In genomic region chrX:8730306-8730705, dm6 we compare ENCODE assay signal across 1 fruit fly cellular context.
A peak's percentile ranks its signal among the peaks of the same experiment; 100 is the strongest.
TF ChIP-seq lines count a peak whose summit lies in the region.

No protein-coding gene starts in this region.

TF ChIP-seq in whole organism, embryonic, 481 proteins besides CTCF, POLR2A, EP300 and RAD21 (continued from another document):
- TF ChIP-seq Ada2b (GFP tag; IDR thresholded peaks at IDR 0.05; lab: Robert Waterston, UW) = peak; percentile 12; the same call in 1 of the 2 replicates
- peak; percentile 41 for TF ChIP-seq CG1603 (tag; optimal IDR thresholded peaks at IDR 0.05; lab: Kevin White, UChicago)
- TF ChIP-seq CG10462 (GFP tag; optimal IDR thresholded peaks at IDR 0.05; lab: Kevin White, UChicago) = no peak
- TF ChIP-seq scrt (GFP tag; optimal IDR thresholded peaks at IDR 0.05; lab: Kevin White, UChicago) = peak; percentile 6
- TF ChIP-seq CG10979 (tag; optimal IDR thresholded peaks at IDR 0.05; lab: Kevin White, UChicago) = peak; percentile 5
- TF ChIP-seq CG5180 (GFP tag; optimal IDR thresholded peaks at IDR 0.05; lab: Kevin White, UChicago) = no peak
- no peak for TF ChIP-seq NC2β (GFP tag; optimal IDR thresholded peaks at IDR 0.05; lab: Kevin White, UChicago)
- 0 out of 3 replicates have a peak, but pooled peaks have one; percentile 36 for TF ChIP-seq dysf (GFP tag; IDR thresholded peaks at IDR 0.05; lab: Robert Waterston, UW)
- TF ChIP-seq CG11504 (tag; optimal IDR thresholded peaks at IDR 0.05; lab: Kevin White, UChicago) = peak; percentile 49
- no peak for TF ChIP-seq CG16813 (GFP tag; IDR thresholded peaks at IDR 0.05; lab: Robert Waterston, UW; ENCODE audit: partially characterized antibody)
- peak; percentile 14 for TF ChIP-seq caup (GFP tag; optimal IDR thresholded peaks at IDR 0.05; lab: Kevin White, UChicago; ENCODE audit: severe bottlenecking)
- TF ChIP-seq hkb (optimal IDR thresholded peaks at IDR 0.05; lab: Kevin White, UChicago) = no peak
- TF ChIP-seq hkb (GFP tag; IDR thresholded peaks at IDR 0.05; lab: Robert Waterston, UW) = peak; percentile 26; the same call in 1 of the 2 replicates
- peak; percentile 6; the same call in 1 of the 2 replicates for TF ChIP-seq CG32532 (GFP tag; IDR thresholded peaks at IDR 0.05; lab: Robert Waterston, UW)
- no peak for TF ChIP-seq bcd (GFP tag; optimal IDR thresholded peaks at IDR 0.05; lab: Kevin White, UChicago)
- TF ChIP-seq Med (GFP tag; lab: Kevin White, UChicago) = peak; percentile 40
- peak; percentile 73 for TF ChIP-seq Ets65A (GFP tag; lab: Kevin White, UChicago)
- peak; percentile 33 for TF ChIP-seq Fer1 (GFP tag; optimal IDR thresholded peaks at IDR 0.05; lab: Kevin White, UChicago)
- TF ChIP-seq CG18599 (GFP tag; optimal IDR thresholded peaks at IDR 0.05; lab: Kevin White, UChicago) = peak; percentile 63
- TF ChIP-seq Bteb2 (GFP tag; optimal IDR thresholded peaks at IDR 0.05; lab: Kevin White, UChicago) = no peak
- TF ChIP-seq CG9932 (GFP tag; IDR thresholded peaks at IDR 0.05; lab: Robert Waterston, UW) = peak; percentile 32; the same call in 1 of the 2 replicates
- TF ChIP-seq CG4282 (GFP tag; optimal IDR thresholded peaks at IDR 0.05; lab: Kevin White, UChicago) = no peak
- TF ChIP-seq run (tag; optimal IDR thresholded peaks at IDR 0.05; lab: Kevin White, UChicago) = no peak
- TF ChIP-seq Doc2 (GFP tag; IDR thresholded peaks at IDR 0.05; lab: Robert Waterston, UW) = no peak
- no peak for TF ChIP-seq Gsc (GFP tag; IDR thresholded peaks at IDR 0.05; lab: Robert Waterston, UW)
